Worm (Caenorhabditis elegans) whole organism, L1 larva: ENCODE data around the gene Y66C5A.1.

Source experiments
- C04F5.9 ChIP-seq: sonication (generic microtip); optimal IDR thresholded peaks from 2 replicates; lab custom pipeline; 2016; ENCODE audit warnings: missing genetic modification characterization, missing compliant biosample characterization
- alr-1 ChIP-seq: fragments of 200-800 bp; sonication (Bioruptor generic); optimal IDR thresholded peaks from 2 replicates; lab custom pipeline; 2018; ENCODE audit warnings: borderline replicate concordance, mild to moderate bottlenecking, missing genetic modification characterization, missing compliant biosample characterization
- ceh-63 ChIP-seq: fragments of 200-800 bp; sonication (Bioruptor generic); optimal IDR thresholded peaks from 2 replicates; lab custom pipeline; 2018; ENCODE audit warnings: mild to moderate bottlenecking, missing genetic modification characterization, missing compliant biosample characterization
- ceh-8 ChIP-seq: fragments of 200-800 bp; sonication (Bioruptor generic); optimal IDR thresholded peaks from 2 replicates; lab custom pipeline; 2018; ENCODE audit warnings: mild to moderate bottlenecking, missing genetic modification characterization, moderate library complexity, missing compliant biosample characterization
- ceh-88 ChIP-seq: fragments of 200-800 bp; sonication (Bioruptor generic); IDR thresholded peaks from 2 replicates; pipeline ENCODE4 v1.3.6; 2022; ENCODE audit warnings: missing genetic modification characterization, missing compliant biosample characterization
- dpl-1 ChIP-seq, 3 experiments: fragments of 150-350 bp in 2 of 3; sonication (generic microtip) in 1 of 3; optimal IDR thresholded peaks; 2 replicates each; lab custom pipeline; 2014 to 2017; ENCODE audit warnings: missing biosample characterization in 3 of 3, missing genetic modification characterization in 3 of 3, missing genetic modification reagents in 3 of 3
- efl-3 ChIP-seq: fragments of 200-800 bp; sonication (Bioruptor generic); optimal IDR thresholded peaks from 2 replicates; lab custom pipeline; 2018; ENCODE audit warnings: mild to moderate bottlenecking, missing genetic modification characterization, missing compliant biosample characterization
- egl-27 ChIP-seq, 2 experiments: fragments of 150-350 bp in 1 of 2; sonication (generic microtip); optimal IDR thresholded peaks; 3 replicates each; lab custom pipeline; 2017 to 2018; ENCODE audit warnings: missing biosample characterization in 2 of 2, missing genetic modification characterization in 2 of 2, missing genetic modification reagents in 2 of 2
- elt-3 ChIP-seq, 6 experiments: fragments of 150-350 bp in 1 of 6; sonication (generic microtip); optimal IDR thresholded peaks; 2 replicates each; lab custom pipeline; 2017 to 2018; ENCODE audit warnings: missing biosample characterization in 6 of 6, missing genetic modification characterization in 6 of 6, inconsistent platforms in 1 of 6
- fkh-10 ChIP-seq: sonication (generic microtip); optimal IDR thresholded peaks from 2 replicates; lab custom pipeline; 2017; ENCODE audit warnings: missing biosample characterization, missing genetic modification reagents, missing genetic modification characterization
- grh-1 ChIP-seq: fragments of 200-800 bp; sonication (Bioruptor generic); IDR thresholded peaks from 2 replicates; pipeline ENCODE4 v1.3.6; 2022; ENCODE audit warnings: missing genetic modification reagents, missing genetic modification characterization, missing compliant biosample characterization
- hlh-17 ChIP-seq: fragments of 200-800 bp; sonication (Bioruptor generic); optimal IDR thresholded peaks from 2 replicates; lab custom pipeline; 2018; ENCODE audit warnings: missing genetic modification characterization, mild to moderate bottlenecking, missing compliant biosample characterization, moderate library complexity, borderline replicate concordance
- hlh-4 ChIP-seq: sonication (generic microtip); optimal IDR thresholded peaks from 2 replicates; lab custom pipeline; 2016; ENCODE audit warnings: mild to moderate bottlenecking, missing genetic modification characterization, missing compliant biosample characterization
- hpl-2 ChIP-seq: fragments of 150-350 bp; optimal IDR thresholded peaks from 2 replicates; lab custom pipeline; 2014; ENCODE audit warnings: missing biosample characterization, missing genetic modification reagents, missing genetic modification characterization
- jun-1 ChIP-seq: fragments of 150-350 bp; optimal IDR thresholded peaks from 2 replicates; lab custom pipeline; 2014; ENCODE audit warnings: missing biosample characterization, missing genetic modification reagents, missing genetic modification characterization
- lin-13 ChIP-seq: fragments of 150-350 bp; optimal IDR thresholded peaks from 2 replicates; lab custom pipeline; 2014; ENCODE audit warnings: missing biosample characterization, missing genetic modification reagents, missing genetic modification characterization
- lir-3 ChIP-seq: sonication (generic microtip); optimal IDR thresholded peaks from 2 replicates; lab custom pipeline; 2016; ENCODE audit warnings: mild to moderate bottlenecking, missing genetic modification characterization, moderate library complexity, missing compliant biosample characterization; ENCODE audit not compliant: poor library complexity
- mab-9 ChIP-seq: fragments of 200-800 bp; sonication (Bioruptor generic); IDR thresholded peaks from 2 replicates; pipeline ENCODE4 v1.3.6; 2022; ENCODE audit warnings: missing genetic modification reagents, missing genetic modification characterization, missing compliant biosample characterization
- mdl-1 ChIP-seq, 2 experiments: fragments of 150-350 bp; optimal IDR thresholded peaks; 2 replicates each; lab custom pipeline; 2014 to 2017; ENCODE audit warnings: missing biosample characterization in 2 of 2, missing genetic modification characterization in 2 of 2, inconsistent platforms in 1 of 2
- nhr-12 ChIP-seq: sonication (generic microtip); optimal IDR thresholded peaks from 2 replicates; lab custom pipeline; 2017; ENCODE audit warnings: missing biosample characterization, missing genetic modification characterization
- nhr-28 ChIP-seq: fragments of 150-350 bp; optimal IDR thresholded peaks from 2 replicates; lab custom pipeline; 2014; ENCODE audit warnings: missing biosample characterization, missing genetic modification characterization
- nhr-76 ChIP-seq: sonication (generic microtip); optimal IDR thresholded peaks from 2 replicates; lab custom pipeline; 2017; ENCODE audit warnings: missing biosample characterization, missing genetic modification characterization
- nhr-77 ChIP-seq: fragments of 150-350 bp; optimal IDR thresholded peaks from 2 replicates; lab custom pipeline; 2014; ENCODE audit warnings: missing biosample characterization, missing genetic modification characterization
- nhr-90 ChIP-seq: sonication (generic microtip); optimal IDR thresholded peaks from 2 replicates; lab custom pipeline; 2016; ENCODE audit warnings: mild to moderate bottlenecking, missing genetic modification characterization, missing compliant biosample characterization; ENCODE audit not compliant: poor library complexity
- pax-3 ChIP-seq: fragments of 200-800 bp; sonication (Bioruptor generic); optimal IDR thresholded peaks from 2 replicates; lab custom pipeline; 2018; ENCODE audit warnings: mild to moderate bottlenecking, missing genetic modification characterization, moderate library complexity, missing compliant biosample characterization
- rnt-1 ChIP-seq: sonication (generic microtip); optimal IDR thresholded peaks from 2 replicates; lab custom pipeline; 2016; ENCODE audit warnings: mild to moderate bottlenecking, missing genetic modification characterization, moderate library complexity, missing compliant biosample characterization
- snpc-4 ChIP-seq: fragments of 150-350 bp; optimal IDR thresholded peaks from 2 replicates; lab custom pipeline; 2014; ENCODE audit warnings: missing biosample characterization, missing genetic modification characterization
- sox-4 ChIP-seq: sonication (generic microtip); optimal IDR thresholded peaks from 2 replicates; lab custom pipeline; 2016; ENCODE audit warnings: missing genetic modification characterization, missing compliant biosample characterization
- sptf-1 ChIP-seq: fragments of 150-350 bp; optimal IDR thresholded peaks from 2 replicates; lab custom pipeline; 2014; ENCODE audit warnings: missing biosample characterization, missing genetic modification characterization
- tbx-2 ChIP-seq: sonication (generic microtip); optimal IDR thresholded peaks from 2 replicates; lab custom pipeline; 2016; ENCODE audit warnings: missing genetic modification characterization, missing compliant biosample characterization
- unc-86 ChIP-seq: sonication (generic microtip); optimal IDR thresholded peaks from 2 replicates; lab custom pipeline; 2016; ENCODE audit warnings: missing genetic modification characterization, missing compliant biosample characterization
- unc-98 ChIP-seq: fragments of 200-800 bp; sonication (Bioruptor generic); IDR thresholded peaks from 2 replicates; pipeline ENCODE4 v1.3.6; 2022; ENCODE audit warnings: missing genetic modification characterization, missing compliant biosample characterization
- zag-1 ChIP-seq: fragments of 150-350 bp; optimal IDR thresholded peaks from 2 replicates; lab custom pipeline; 2014; ENCODE audit warnings: missing biosample characterization, missing genetic modification characterization
- ztf-11 ChIP-seq, 2 experiments: sonication (generic microtip); optimal IDR thresholded peaks; 2 replicates each; lab custom pipeline; 2016 to 2017; ENCODE audit warnings: missing genetic modification characterization in 2 of 2, missing biosample characterization in 1 of 2, missing compliant biosample characterization in 1 of 2

Y66C5A.1 gene

DNA sequence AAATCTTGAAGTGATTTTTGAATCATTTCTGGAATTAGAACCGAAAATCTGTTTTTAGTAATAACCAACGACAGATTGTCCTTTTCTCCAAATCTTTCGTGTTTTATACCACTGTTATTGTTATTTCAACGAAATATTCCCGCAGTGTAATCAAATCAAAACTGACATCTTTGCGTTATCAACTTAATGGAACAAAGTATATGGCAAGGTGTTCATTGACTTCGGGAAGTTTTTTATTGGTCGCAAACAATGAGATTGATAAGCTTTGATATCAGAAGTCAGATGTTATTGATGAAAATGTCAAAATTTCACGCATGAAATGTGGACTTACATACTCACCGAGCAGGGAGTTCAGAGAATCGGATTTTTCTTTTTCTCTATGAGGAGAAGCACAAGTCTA is 30.6 kb downstream of the Y66C5A.1 start, which contains the start of gene F23D12.11:
F23D12.11 (minus strand) TSS at position 79 of the 400 bp plus-strand sequence.
- peak in 1 of 6 experiments; percentile 71 for TF ChIP-seq elt-3 (tag; optimal IDR thresholded peaks at IDR 0.05; lab: Kevin White, UChicago)
- no peak for TF ChIP-seq ceh-8

DNA sequence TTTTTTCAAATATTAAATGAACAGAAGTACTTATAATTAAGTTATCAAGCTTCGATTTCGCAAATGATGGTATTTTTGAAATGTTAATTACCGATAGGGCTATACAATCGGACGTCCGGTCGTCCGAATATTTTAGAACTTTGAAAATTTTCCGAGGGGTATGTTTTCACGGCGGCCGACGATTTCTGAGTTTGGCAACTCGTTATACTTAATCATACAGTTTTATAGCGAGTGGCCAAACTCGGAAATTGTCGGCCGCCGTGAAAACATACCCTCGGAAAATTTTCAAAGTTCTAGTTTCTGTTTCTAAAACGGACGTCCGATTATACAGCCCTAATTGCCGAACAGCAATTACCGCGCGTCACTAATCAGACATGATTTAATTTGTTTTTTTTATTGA is 31.1 kb downstream of the Y66C5A.1 start:
- TF ChIP-seq efl-3 (GFP tag; lab: Kevin White, UChicago) (no peak), sox-4 (tag; lab: Kevin White, UChicago) (no peak), sptf-1 (tag; lab: Kevin White, UChicago) (no peak), nhr-12 (tag; lab: Kevin White, UChicago) (no peak), ceh-8 (no peak), ceh-88 (GFP tag; lab: Robert Waterston, UW) (no peak), alr-1 (no peak)

DNA sequence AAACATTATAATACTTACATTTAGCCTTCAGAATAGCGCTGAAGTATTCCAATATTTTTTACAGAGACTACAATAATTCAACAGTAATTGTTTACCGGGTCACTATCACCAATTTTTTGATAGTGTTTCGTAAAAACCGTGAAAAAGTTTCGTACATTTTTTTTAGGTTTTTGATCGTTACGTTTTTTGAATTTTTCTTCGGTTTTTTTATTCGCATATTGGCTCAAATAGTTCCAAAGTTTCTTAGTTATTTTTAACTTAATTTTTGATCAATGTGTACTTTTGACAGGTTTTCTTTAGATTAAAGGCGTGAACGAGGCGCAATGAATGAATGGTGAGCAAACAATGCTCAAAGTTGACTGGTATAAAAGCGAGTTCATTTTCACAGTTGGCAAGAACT is 32.2 kb downstream of the Y66C5A.1 start, which contains the start of gene fipr-3:
fipr-3 (plus strand) TSS at position 301 of the 400 bp plus-strand sequence.
- TF ChIP-seq pax-3 (tag; lab: Kevin White, UChicago) (no peak), ztf-11 (tag; optimal IDR thresholded peaks at IDR 0.05; lab: Kevin White, UChicago) (no peak)

DNA sequence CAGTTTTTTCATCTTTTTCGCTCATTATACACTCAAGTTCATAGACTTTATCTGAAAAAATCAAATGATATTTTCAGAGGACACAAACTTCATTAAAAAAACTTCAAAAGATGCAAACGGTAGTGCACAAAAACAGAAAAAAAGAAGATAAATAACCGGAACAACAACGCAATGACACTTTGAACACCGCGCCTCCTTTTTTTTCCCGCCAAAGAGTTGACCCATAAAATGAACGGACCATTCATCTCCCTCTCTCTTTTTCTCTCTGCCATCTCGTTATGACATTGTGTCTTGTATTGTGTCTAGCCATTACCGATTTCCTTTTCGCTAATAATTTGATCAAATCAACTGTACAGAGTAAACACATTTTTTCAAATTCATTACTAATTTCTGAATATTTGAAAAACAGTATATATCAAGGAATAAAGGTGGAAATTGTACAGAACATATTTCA is 33.8 kb downstream of the Y66C5A.1 start, which contains the start of gene F23D12.2:
F23D12.2 (minus strand) TSS at position 51 of the 454 bp plus-strand sequence.
- no peak for TF ChIP-seq ceh-8
- no peak for TF ChIP-seq dpl-1 (GFP tag; optimal IDR thresholded peaks at IDR 0.05; lab: Kevin White, UChicago)
- no peak for TF ChIP-seq unc-86
- no peak for TF ChIP-seq snpc-4
- no peak for TF ChIP-seq mdl-1 (tag; optimal IDR thresholded peaks at IDR 0.05; lab: Kevin White, UChicago)
- TF ChIP-seq fkh-10 (GFP tag; lab: Kevin White, UChicago): no peak
- TF ChIP-seq unc-98: no peak

DNA sequence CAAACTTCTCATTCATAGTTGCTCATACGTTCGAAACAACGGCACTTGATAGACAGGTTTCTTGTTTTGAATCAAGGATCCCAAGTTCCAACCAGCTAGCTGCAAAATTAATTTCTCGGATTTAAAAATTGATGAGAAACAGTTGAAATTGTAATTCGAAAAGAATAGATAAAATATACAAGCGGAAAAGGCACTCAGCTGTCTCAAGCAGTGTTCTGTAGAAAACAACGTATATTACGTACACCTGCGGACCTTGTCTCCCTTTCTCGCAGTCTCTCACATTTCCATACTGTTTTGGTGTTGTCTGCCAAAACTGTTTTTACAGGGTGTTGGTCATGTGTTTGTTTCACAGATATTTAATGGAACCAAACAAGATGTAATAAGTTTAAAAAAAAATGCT is 39.7 kb downstream of the Y66C5A.1 start, which contains the start of gene F23D12.10:
F23D12.10 (minus strand) TSS at position 101 of the 400 bp plus-strand sequence.
- no peak for TF ChIP-seq hpl-2
- TF ChIP-seq rnt-1 (tag; lab: Kevin White, UChicago): no peak
- no peak for TF ChIP-seq hlh-4 (tag; lab: Kevin White, UChicago)
- TF ChIP-seq lir-3: no peak
- TF ChIP-seq jun-1 (tag; lab: Kevin White, UChicago): no peak
- no peak for TF ChIP-seq nhr-28 (tag; lab: Kevin White, UChicago)
- TF ChIP-seq mab-9 (GFP tag; lab: Robert Waterston, UW): no peak

DNA sequence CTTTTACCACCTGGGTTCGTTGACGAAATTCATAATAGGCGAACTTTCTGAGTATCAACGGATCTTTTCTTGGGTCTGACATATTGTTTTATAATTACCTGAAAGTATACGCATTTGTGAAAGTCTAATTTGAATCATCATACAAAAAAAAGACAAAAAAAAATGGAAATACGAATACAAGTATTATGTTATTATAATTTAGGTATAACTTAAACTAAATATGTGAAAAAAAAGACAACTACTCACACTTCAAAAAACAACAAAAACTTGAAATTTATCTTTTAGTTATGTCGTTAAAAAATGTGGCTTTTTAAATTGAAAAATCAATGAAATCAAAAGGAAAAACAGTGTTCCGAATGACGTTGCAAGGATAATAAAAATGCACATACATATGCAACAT is 42.5 kb downstream of the Y66C5A.1 start, which contains the start of gene fbxa-179:
fbxa-179 (minus strand) TSS at position 101 of the 400 bp plus-strand sequence.
- no peak for TF ChIP-seq egl-27 (tag; optimal IDR thresholded peaks at IDR 0.05; lab: Kevin White, UChicago)
- TF ChIP-seq lin-13 (GFP tag; lab: Kevin White, UChicago): no peak
- TF ChIP-seq C04F5.9 (tag; lab: Kevin White, UChicago): no peak
- no peak for TF ChIP-seq fkh-10 (GFP tag; lab: Kevin White, UChicago)
- TF ChIP-seq zag-1 (tag; lab: Kevin White, UChicago): no peak
- no peak for TF ChIP-seq hlh-17 (GFP tag; lab: Kevin White, UChicago)
- no peak for TF ChIP-seq tbx-2
- TF ChIP-seq sptf-1 (tag; lab: Kevin White, UChicago): no peak
- no peak for TF ChIP-seq nhr-90 (tag; lab: Kevin White, UChicago)
- no peak for TF ChIP-seq mab-9 (GFP tag; lab: Robert Waterston, UW)
- TF ChIP-seq ceh-63 (GFP tag; lab: Kevin White, UChicago): no peak
- no peak for TF ChIP-seq efl-3 (GFP tag; lab: Kevin White, UChicago)
- no peak for TF ChIP-seq nhr-76
- TF ChIP-seq ztf-11 (tag; optimal IDR thresholded peaks at IDR 0.05; lab: Kevin White, UChicago): no peak
- TF ChIP-seq grh-1: no peak
- TF ChIP-seq elt-3 (tag; optimal IDR thresholded peaks at IDR 0.05; lab: Kevin White, UChicago): no peak
- TF ChIP-seq nhr-77 (tag; lab: Kevin White, UChicago): no peak
